Fruit fly (Drosophila melanogaster): ENCODE measurements around the gene Mgat3.

DNA sequence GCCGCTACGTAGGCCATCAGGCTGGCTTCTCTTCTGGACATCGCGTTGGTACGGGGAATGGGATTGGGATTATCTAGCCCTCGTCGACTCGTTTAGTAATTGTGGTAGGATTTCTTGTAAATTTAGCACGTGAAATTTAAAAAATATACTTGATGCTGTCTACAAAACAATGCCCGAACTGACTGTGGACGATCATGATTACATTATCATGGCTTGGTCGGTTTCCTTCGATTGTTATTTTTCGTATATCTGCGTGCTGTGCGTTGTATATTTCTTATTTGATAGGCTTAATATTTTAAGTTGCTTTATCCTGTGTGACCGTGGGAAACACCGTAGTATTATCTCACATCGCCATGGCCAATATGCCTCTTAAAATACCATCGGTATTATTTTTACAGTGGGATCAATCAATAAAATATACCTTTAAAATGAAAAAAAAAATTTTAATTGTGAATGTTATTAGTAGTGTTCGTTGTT is 20.6 kb upstream of the Mgat3 start, which contains the start of gene CG16972:
- TF ChIP-seq CG8301 (tag; optimal IDR thresholded peaks at IDR 0.05), result no peak
- TF ChIP-seq fd96Ca (GFP tag; IDR thresholded peaks at IDR 0.05), result no peak
- TF ChIP-seq Pif1A (GFP tag; optimal IDR thresholded peaks at IDR 0.05), result no peak
- no peak for TF ChIP-seq CG9948 (tag; optimal IDR thresholded peaks at IDR 0.05)
- no peak for TF ChIP-seq CG4496 (GFP tag; IDR thresholded peaks at IDR 0.05)
- no peak for TF ChIP-seq CG10348 (GFP tag; IDR thresholded peaks at IDR 0.05)
- TF ChIP-seq CG15710 (tag; optimal IDR thresholded peaks at IDR 0.05), result no peak
- TF ChIP-seq CG32121 (GFP tag; IDR thresholded peaks at IDR 0.05), result no peak
- TF ChIP-seq D1 (tag; optimal IDR thresholded peaks at IDR 0.05), result no peak
- no peak for TF ChIP-seq CG14655 (GFP tag; optimal IDR thresholded peaks at IDR 0.05)
- no peak for TF ChIP-seq CG13204 (GFP tag; optimal IDR thresholded peaks at IDR 0.05)
- TF ChIP-seq Pif1B (GFP tag; optimal IDR thresholded peaks at IDR 0.05), result no peak
- no peak for TF ChIP-seq CG8159 (tag; optimal IDR thresholded peaks at IDR 0.05)

All from whole organism, pupa.